Worm (Caenorhabditis elegans): ENCODE measurements around the gene cup-4.

cup-4 gene

ce11 chrIII:7848173-7848572, 18.1 kb upstream of the cup-4 start:
- TF ChIP-seq lin-35 (GFP tag; optimal IDR thresholded peaks at IDR 0.05) (no peak), atf-7 (tag; optimal IDR thresholded peaks at IDR 0.05) (no peak), K12H6.12 (tag; optimal IDR thresholded peaks at IDR 0.05) (no peak), Y79H2A.3 (GFP tag; conservative IDR thresholded peaks at IDR 0.05) (no peak), fkh-3 (tag; optimal IDR thresholded peaks at IDR 0.05) (no peak), F37B4.10 (GFP tag; IDR thresholded peaks at IDR 0.05) (no peak), B0336.3 (GFP tag; IDR thresholded peaks at IDR 0.05) (no peak), Y53F4B.3 (GFP tag; IDR thresholded peaks at IDR 0.05) (no peak), nhr-120 (GFP tag; IDR thresholded peaks at IDR 0.05) (no peak), mel-28 (tag; optimal IDR thresholded peaks at IDR 0.05; ENCODE audit: borderline replicate concordance) (no peak)

- TF ChIP-seq repo-1 (tag; optimal IDR thresholded peaks at IDR 0.05) = peak; percentile 99
- TF ChIP-seq pha-4 (tag; optimal IDR thresholded peaks at IDR 0.05) = peak; percentile 96
- TF ChIP-seq snpc-4 (GFP tag; optimal IDR thresholded peaks at IDR 0.05) = peak; percentile 93
- peak; percentile 90 to 95 (median 91) for TF ChIP-seq snpc-4 (tag; optimal IDR thresholded peaks at IDR 0.05)
- peak; percentile 91 for TF ChIP-seq T07F8.4 (tag; optimal IDR thresholded peaks at IDR 0.05)
- TF ChIP-seq somi-1 (GFP tag; optimal IDR thresholded peaks at IDR 0.05) = peak; percentile 99
- peak; percentile 99 for TF ChIP-seq lin-40 (tag; optimal IDR thresholded peaks at IDR 0.05)
- peak; percentile 93 for TF ChIP-seq ztf-3 (GFP tag; optimal IDR thresholded peaks at IDR 0.05)
- TF ChIP-seq akir-1 (GFP tag; optimal IDR thresholded peaks at IDR 0.05) = peak; percentile 88
- TF ChIP-seq F10E7.11 (tag; optimal IDR thresholded peaks at IDR 0.05) = peak; percentile 89
- TF ChIP-seq fkh-3 (tag; optimal IDR thresholded peaks at IDR 0.05) = peak; percentile 73
- peak; percentile 100 for TF ChIP-seq Y95B8A.8 (GFP tag; IDR thresholded peaks at IDR 0.05)
- peak; percentile 99 for TF ChIP-seq ceh-91 (GFP tag; IDR thresholded peaks at IDR 0.05)
- TF ChIP-seq efl-1 (GFP tag; optimal IDR thresholded peaks at IDR 0.05) = peak; percentile 99
- peak; percentile 99 for TF ChIP-seq mcd-1 (GFP tag; IDR thresholded peaks at IDR 0.05)
- TF ChIP-seq zim-3 (tag; optimal IDR thresholded peaks at IDR 0.05) = peak; percentile 87
- peak; percentile 97 for TF ChIP-seq lsl-1 (GFP tag; optimal IDR thresholded peaks at IDR 0.05)
- peak; percentile 78 for TF ChIP-seq ceh-79 (tag; optimal IDR thresholded peaks at IDR 0.05)
- TF ChIP-seq F23B12.7 (tag; optimal IDR thresholded peaks at IDR 0.05; ENCODE audit: insufficient read depth) = peak; percentile 99
- peak; percentile 94 to 97 for TF ChIP-seq let-607 (tag; optimal IDR thresholded peaks at IDR 0.05)
- TF ChIP-seq tlf-1 (GFP tag; optimal IDR thresholded peaks at IDR 0.05) = peak; percentile 100
- no peak for TF ChIP-seq hlh-12 (tag; optimal IDR thresholded peaks at IDR 0.05)
- TF ChIP-seq K12H6.12 (tag; optimal IDR thresholded peaks at IDR 0.05) = peak; percentile 99
- TF ChIP-seq Y79H2A.3 (GFP tag; conservative IDR thresholded peaks at IDR 0.05) = peak; percentile 97
- TF ChIP-seq nhr-80 (tag; optimal IDR thresholded peaks at IDR 0.05) = peak; percentile 98
- TF ChIP-seq ceh-58 (GFP tag; IDR thresholded peaks at IDR 0.05) = peak; percentile 72; the same call in 1 of the 2 replicates
- TF ChIP-seq hmg-1.2 (GFP tag; IDR thresholded peaks at IDR 0.05) = peak; percentile 94
- TF ChIP-seq K11D2.4 (GFP tag; IDR thresholded peaks at IDR 0.05) = peak; percentile 99
- peak; percentile 98 for TF ChIP-seq aptf-2 (GFP tag; conservative IDR thresholded peaks at IDR 0.05)
- peak; percentile 100 for TF ChIP-seq lin-54 (GFP tag; optimal IDR thresholded peaks at IDR 0.05)
- TF ChIP-seq zfh-2 (GFP tag; conservative IDR thresholded peaks at IDR 0.05) = no peak; the same call in 1 of the 2 replicates
- peak; percentile 99 for TF ChIP-seq lir-1 (GFP tag; conservative IDR thresholded peaks at IDR 0.05)
- peak; percentile 93 for TF ChIP-seq hsf-1 (GFP tag; IDR thresholded peaks at IDR 0.05)
- peak; percentile 99 for TF ChIP-seq nfyb-1 (GFP tag; IDR thresholded peaks at IDR 0.05)
- peak; percentile 97 for TF ChIP-seq ztf-25 (GFP tag; IDR thresholded peaks at IDR 0.05)
- peak; percentile 94 for TF ChIP-seq F22D6.2 (tag; optimal IDR thresholded peaks at IDR 0.05)
- TF ChIP-seq sdz-38 (tag; optimal IDR thresholded peaks at IDR 0.05) = no peak
- TF ChIP-seq rcor-1 (GFP tag; IDR thresholded peaks at IDR 0.05) = peak; percentile 99
- TF ChIP-seq atf-7 (tag; optimal IDR thresholded peaks at IDR 0.05) = peak; percentile 98
- TF ChIP-seq madf-6 (GFP tag; IDR thresholded peaks at IDR 0.05) = peak; percentile 99
Observed at ce11 chrIII:7854494-7855184, 11.7 kb upstream of the cup-4 start, which contains the start of gene rpl-35. TSS of gene rpl-35 (plus strand) at chrIII:7855134.
